Fruit fly (Drosophila melanogaster): ENCODE results near the gene CG6040.

DNA sequence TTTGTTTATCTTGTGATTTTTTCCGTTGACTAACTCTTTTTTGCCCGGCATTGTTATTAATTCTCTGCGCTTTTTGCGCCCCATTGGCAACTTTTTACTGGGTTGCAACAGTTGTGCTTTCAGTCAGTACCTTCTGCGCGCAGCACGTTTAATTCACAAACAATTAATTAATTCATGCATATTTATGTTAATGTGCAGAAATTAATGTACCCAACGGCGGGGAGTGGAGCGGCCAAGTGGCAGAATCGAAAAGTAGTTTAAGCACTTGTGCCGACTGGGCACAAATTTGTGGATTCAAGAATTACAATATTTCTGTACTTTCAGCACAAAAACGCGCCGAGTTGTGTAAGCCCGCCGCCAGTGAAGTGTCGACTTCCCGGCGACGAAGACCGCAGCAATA is 70.8 kb downstream of the CG6040 start:
- TF ChIP-seq CG8119 (GFP tag; IDR thresholded peaks at IDR 0.05) = no peak
- TF ChIP-seq CG16779 (tag; optimal IDR thresholded peaks at IDR 0.05) = no peak

Measured in whole organism, prepupa.